Fruit fly (Drosophila melanogaster) whole organism, embryonic: ENCODE data around the gene Gyf.

Source experiments
- Antp ChIP-seq: fragments of 200-800 bp; sonication (Bioruptor generic); optimal IDR thresholded peaks from 3 replicates; lab custom pipeline; 2016; ENCODE audit warnings: missing biosample characterization, missing genetic modification characterization
- CG11456 ChIP-seq: fragments of 200-800 bp; sonication (Bioruptor generic); IDR thresholded peaks from 3 replicates; pipeline ENCODE4 v1.3.6; 2022; ENCODE audit warnings: missing biosample characterization, missing genetic modification characterization
- CG11504 ChIP-seq: fragments of 200-800 bp; sonication (Bioruptor generic); optimal IDR thresholded peaks from 3 replicates; lab custom pipeline; 2019; ENCODE audit warnings: missing biosample characterization, mild to moderate bottlenecking, missing genetic modification characterization, moderate library complexity
- CG13775 ChIP-seq: fragments of 200-800 bp; sonication (Bioruptor generic); optimal IDR thresholded peaks from 3 replicates; lab custom pipeline; 2017; ENCODE audit warnings: missing biosample characterization, mild to moderate bottlenecking, missing genetic modification characterization
- CG15601 ChIP-seq: fragments of 200-800 bp; sonication (Bioruptor generic); optimal IDR thresholded peaks from 3 replicates; lab custom pipeline; 2019; ENCODE audit warnings: missing biosample characterization, mild to moderate bottlenecking, missing genetic modification characterization, moderate library complexity
- CG17912 ChIP-seq: fragments of 200-800 bp; sonication (Bioruptor generic); optimal IDR thresholded peaks from 2 replicates; lab custom pipeline; 2018; ENCODE audit warnings: missing biosample characterization, mild to moderate bottlenecking, missing genetic modification characterization
- CG2199 ChIP-seq: fragments of 200-800 bp; sonication (Bioruptor generic); IDR thresholded peaks from 3 replicates; pipeline ENCODE4 v1.3.6; 2022; ENCODE audit warnings: missing biosample characterization, missing genetic modification characterization
- CG31224 ChIP-seq: fragments of 200-800 bp; sonication (Bioruptor generic); IDR thresholded peaks from 2 replicates; pipeline ENCODE4 v1.3.6; 2022; ENCODE audit warnings: missing biosample characterization, missing genetic modification characterization
- CG3163 ChIP-seq: fragments of 200-800 bp; sonication (Bioruptor generic); optimal IDR thresholded peaks from 3 replicates; lab custom pipeline; 2016; ENCODE audit warnings: missing biosample characterization, missing genetic modification characterization
- CG33557 ChIP-seq: fragments of 200-800 bp; sonication (Bioruptor generic); optimal IDR thresholded peaks from 2 replicates; lab custom pipeline; 2019; ENCODE audit warnings: missing biosample characterization, mild to moderate bottlenecking, missing genetic modification characterization, moderate library complexity
- CG3838 ChIP-seq: fragments of 200-800 bp; sonication (Bioruptor generic); optimal IDR thresholded peaks from 3 replicates; lab custom pipeline; 2016; ENCODE audit warnings: missing biosample characterization, missing genetic modification characterization
- CG5245 ChIP-seq: fragments of 200-800 bp; sonication (Bioruptor generic); optimal IDR thresholded peaks from 3 replicates; lab custom pipeline; 2016; ENCODE audit warnings: missing biosample characterization, missing genetic modification characterization
- CG6765 ChIP-seq: fragments of 200-800 bp; sonication (Bioruptor generic); optimal IDR thresholded peaks from 3 replicates; lab custom pipeline; 2017; ENCODE audit warnings: missing biosample characterization, mild to moderate bottlenecking, missing genetic modification characterization
- CoRest ChIP-seq: fragments of 200-800 bp; sonication (Bioruptor generic); optimal IDR thresholded peaks from 3 replicates; lab custom pipeline; 2018; ENCODE audit warnings: missing biosample characterization, mild to moderate bottlenecking, missing genetic modification characterization, moderate library complexity
- Elba2 ChIP-seq: fragments of 200-800 bp; sonication (Bioruptor generic); optimal IDR thresholded peaks from 3 replicates; lab custom pipeline; 2016; ENCODE audit warnings: missing biosample characterization, missing genetic modification characterization
- Ets65A ChIP-seq: fragments of 200-800 bp; sonication (Bioruptor generic); peaks from one replicate; lab custom pipeline; 2016; ENCODE audit warnings: missing biosample characterization, missing genetic modification characterization
- H15 ChIP-seq: fragments of 200-800 bp; sonication (Bioruptor generic); IDR thresholded peaks from 3 replicates; pipeline ENCODE4 v1.3.6; 2022; ENCODE audit warnings: missing biosample characterization, missing genetic modification characterization
- HHEX ChIP-seq: fragments of 200-800 bp; sonication (Bioruptor generic); optimal IDR thresholded peaks from 3 replicates; lab custom pipeline; 2017; ENCODE audit warnings: missing biosample characterization, mild to moderate bottlenecking, missing genetic modification characterization, missing genetic modification reagents
- HLH4C ChIP-seq: fragments of 200-800 bp; sonication (Bioruptor generic); IDR thresholded peaks from 3 replicates; pipeline ENCODE4 v1.3.6; 2022; ENCODE audit warnings: missing biosample characterization, missing genetic modification characterization; ENCODE audit not compliant: partially characterized antibody
- Jarid2 ChIP-seq: fragments of 200-800 bp; sonication (Bioruptor generic); optimal IDR thresholded peaks from 3 replicates; lab custom pipeline; 2017; ENCODE audit warnings: mild to moderate bottlenecking, missing biosample characterization, missing genetic modification reagents, missing genetic modification characterization
- Mrtf ChIP-seq: fragments of 200-800 bp; sonication (Bioruptor generic); IDR thresholded peaks from 3 replicates; pipeline ENCODE4 v1.3.6; 2022; ENCODE audit warnings: missing biosample characterization, missing genetic modification characterization
- Ssrp ChIP-seq: fragments of 200-800 bp; sonication (Bioruptor generic); optimal IDR thresholded peaks from 2 replicates; lab custom pipeline; 2018; ENCODE audit warnings: missing biosample characterization, mild to moderate bottlenecking, missing genetic modification characterization, moderate library complexity
- Taf1 ChIP-seq: fragments of 200-800 bp; sonication (Bioruptor generic); IDR thresholded peaks from 2 replicates; pipeline ENCODE4 v1.3.6; 2022; ENCODE audit warnings: missing biosample characterization, missing genetic modification characterization
- Vsx1 ChIP-seq: fragments of 200-800 bp; sonication (Bioruptor generic); optimal IDR thresholded peaks from 2 replicates; lab custom pipeline; 2017; ENCODE audit warnings: missing biosample characterization, mild to moderate bottlenecking, missing genetic modification characterization, missing genetic modification reagents
- Xrp1 ChIP-seq: fragments of 200-800 bp; sonication (Bioruptor generic); IDR thresholded peaks from 2 replicates; pipeline ENCODE4 v1.3.6; 2022; ENCODE audit warnings: missing biosample characterization, missing genetic modification characterization
- al ChIP-seq: fragments of 200-800 bp; sonication (Bioruptor generic); IDR thresholded peaks from 2 replicates; pipeline ENCODE4 v1.3.6; 2022; ENCODE audit warnings: missing biosample characterization, missing genetic modification characterization
- az2 ChIP-seq: fragments of 200-800 bp; sonication (Bioruptor generic); optimal IDR thresholded peaks from 3 replicates; lab custom pipeline; 2016; ENCODE audit warnings: missing biosample characterization, missing genetic modification characterization
- bbx ChIP-seq: fragments of 200-800 bp; sonication (Bioruptor generic); IDR thresholded peaks from 2 replicates; pipeline ENCODE4 v1.3.6; 2022; ENCODE audit warnings: missing biosample characterization, missing genetic modification characterization; ENCODE audit not compliant: partially characterized antibody
- bsh ChIP-seq, 2 experiments: fragments of 200-800 bp; sonication (Bioruptor generic); optimal IDR thresholded peaks; 2 replicates each; lab custom pipeline; 2017 to 2018; ENCODE audit warnings: mild to moderate bottlenecking in 2 of 2, missing biosample characterization in 2 of 2, missing genetic modification characterization in 2 of 2, moderate library complexity in 1 of 2
- cg ChIP-seq: fragments of 200-800 bp; sonication (Bioruptor generic); optimal IDR thresholded peaks from 3 replicates; lab custom pipeline; 2019; ENCODE audit warnings: missing biosample characterization, mild to moderate bottlenecking, missing genetic modification characterization, moderate library complexity
- ems ChIP-seq: fragments of 200-800 bp; sonication (Bioruptor generic); optimal IDR thresholded peaks from 3 replicates; lab custom pipeline; 2016; ENCODE audit warnings: missing biosample characterization, missing genetic modification characterization
- fd3F ChIP-seq: fragments of 200-800 bp; sonication (Bioruptor generic); optimal IDR thresholded peaks from 2 replicates; lab custom pipeline; 2018; ENCODE audit warnings: missing biosample characterization, mild to moderate bottlenecking, missing genetic modification characterization, moderate library complexity
- lmd ChIP-seq: fragments of 200-800 bp; sonication (Bioruptor generic); IDR thresholded peaks from 2 replicates; pipeline ENCODE4 v1.3.6; 2022; ENCODE audit warnings: missing biosample characterization, missing genetic modification characterization
- nom ChIP-seq: fragments of 200-800 bp; sonication (Bioruptor generic); optimal IDR thresholded peaks from 2 replicates; lab custom pipeline; 2017; ENCODE audit warnings: missing biosample characterization, missing genetic modification characterization, mild to moderate bottlenecking, moderate library complexity, missing genetic modification reagents
- run ChIP-seq: fragments of 200-800 bp; sonication (Bioruptor generic); optimal IDR thresholded peaks from 3 replicates; lab custom pipeline; 2018; ENCODE audit warnings: missing biosample characterization, mild to moderate bottlenecking, missing genetic modification characterization
- sens ChIP-seq: fragments of 200-800 bp; sonication (Bioruptor generic); peaks from one replicate; lab custom pipeline; 2016; ENCODE audit warnings: missing biosample characterization, missing genetic modification characterization
- ssp ChIP-seq: fragments of 200-800 bp; sonication (Bioruptor generic); IDR thresholded peaks from 2 replicates; pipeline ENCODE4 v1.3.6; 2022; ENCODE audit warnings: missing biosample characterization, missing genetic modification characterization
- stwl ChIP-seq: fragments of 200-800 bp; sonication (Bioruptor generic); optimal IDR thresholded peaks from 3 replicates; lab custom pipeline; 2018; ENCODE audit warnings: missing biosample characterization, mild to moderate bottlenecking, missing genetic modification characterization, moderate library complexity
- toy ChIP-seq: fragments of 200-800 bp; sonication (Bioruptor generic); IDR thresholded peaks from 2 replicates; pipeline ENCODE4 v1.3.6; 2022; ENCODE audit warnings: missing biosample characterization, missing genetic modification characterization

The Gyf gene

DNA sequence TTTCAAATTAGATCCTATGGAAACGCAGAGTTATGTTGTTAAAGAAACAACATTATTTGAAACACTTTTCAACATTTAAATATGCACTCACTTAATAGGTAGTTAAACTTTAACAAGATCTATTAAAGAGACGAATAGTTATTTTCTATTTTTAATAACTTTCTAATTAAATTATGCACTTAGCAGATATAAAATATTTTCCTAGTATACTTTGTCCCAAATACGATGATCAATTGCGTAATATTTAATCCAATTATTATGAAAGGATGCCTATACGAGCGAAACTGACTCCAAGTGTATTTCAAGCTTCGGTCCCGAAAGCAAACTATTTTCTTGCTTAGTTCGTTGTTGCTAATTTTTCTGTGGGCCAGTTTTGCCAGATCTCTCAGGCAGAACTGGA, 35.0 kb downstream of the Gyf start (continued):
- TF ChIP-seq CG11504 (tag; lab: Kevin White, UChicago): no peak
- TF ChIP-seq, all 482 proteins: peak for 0

DNA sequence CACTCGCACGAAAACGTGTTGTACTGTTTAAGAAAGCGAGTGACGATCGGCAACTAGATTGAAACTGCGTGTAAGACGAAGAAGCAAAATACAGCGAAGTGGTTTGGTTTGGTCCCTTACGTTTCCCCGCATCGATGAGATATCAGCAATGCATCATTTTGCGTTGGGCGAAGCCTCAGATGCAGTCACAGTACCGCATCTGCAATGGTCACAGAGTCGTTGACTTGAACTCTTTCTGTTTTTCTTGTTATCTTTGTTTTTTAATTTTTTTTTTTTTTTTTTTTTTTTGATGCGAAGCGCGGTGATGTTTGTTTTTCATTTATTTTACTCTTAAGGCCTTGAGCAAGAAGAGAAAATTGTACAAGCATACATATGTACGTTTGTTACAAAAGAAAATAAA, 37.0 kb downstream of the Gyf start:
- TF ChIP-seq Ets65A (GFP tag; lab: Kevin White, UChicago) (peak; percentile 51), CG31224 (GFP tag; lab: Robert Waterston, UW) (no peak), CoRest (no peak), CG2199 (GFP tag; lab: Robert Waterston, UW) (peak; percentile 88), HLH4C (GFP tag; lab: Robert Waterston, UW) (0 out of 3 replicates have a peak, but pooled peaks have one; percentile 17), Ssrp (tag; lab: Kevin White, UChicago) (no peak), nom (peak; percentile 69), al (GFP tag; lab: Robert Waterston, UW) (no peak), bsh (GFP tag; optimal IDR thresholded peaks at IDR 0.05; lab: Kevin White, UChicago) (peak in 1 of 2 experiments; percentile 68), ssp (GFP tag; lab: Robert Waterston, UW) (no peak)

DNA sequence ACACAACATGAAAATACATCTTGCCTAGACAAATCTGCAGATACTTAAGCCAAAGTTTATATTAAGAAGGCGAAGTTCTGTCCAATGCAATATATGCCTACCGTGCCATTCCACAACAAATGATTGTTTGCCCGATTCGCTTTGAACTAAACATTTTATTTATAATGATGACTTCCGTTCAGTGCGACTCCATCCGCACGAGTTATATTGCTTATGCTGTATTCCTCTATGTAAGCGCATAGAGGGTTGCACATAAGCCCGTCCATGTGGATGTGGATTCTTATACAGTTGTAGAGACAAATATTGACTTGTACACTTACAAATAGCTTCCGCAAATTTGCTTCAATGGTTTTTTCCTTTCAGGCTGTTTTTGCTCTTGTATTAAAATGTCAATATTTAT, 42.8 kb downstream of the Gyf start:
- TF ChIP-seq CG2199 (GFP tag; lab: Robert Waterston, UW) (peak; percentile 99), fd3F (GFP tag; lab: Kevin White, UChicago) (no peak), sens (GFP tag; lab: Kevin White, UChicago) (peak; percentile 23)
- TF ChIP-seq, all 482 proteins: peak for 2

DNA sequence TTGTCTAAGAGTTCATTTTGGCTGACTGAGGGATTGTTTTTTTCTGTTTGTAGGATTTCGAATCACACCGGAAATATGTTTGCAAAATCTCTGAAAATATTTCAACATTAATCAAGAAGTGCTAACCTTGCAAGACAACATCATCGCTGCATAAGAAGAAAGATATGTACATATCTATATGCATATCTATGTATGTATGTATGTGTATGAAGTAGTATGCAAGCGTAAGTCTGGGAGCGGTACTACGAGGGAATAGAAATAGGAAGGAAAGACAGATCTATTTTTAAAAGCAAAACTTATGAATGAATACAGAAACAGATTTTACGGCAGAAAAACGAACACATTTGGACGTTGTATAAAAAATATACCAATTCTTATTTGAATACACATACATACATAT, 49.0 kb downstream of the Gyf start:
- TF ChIP-seq lmd (GFP tag; lab: Robert Waterston, UW) (no peak), Elba2 (peak; percentile 75), CG2199 (GFP tag; lab: Robert Waterston, UW) (peak; percentile 80), Taf1 (GFP tag; lab: Robert Waterston, UW) (no peak), Vsx1 (GFP tag; lab: Kevin White, UChicago) (no peak), cg (GFP tag; lab: Kevin White, UChicago) (peak; percentile 42), Xrp1 (no peak), bbx (GFP tag; lab: Robert Waterston, UW) (no peak), CG5245 (no peak), Antp (GFP tag; lab: Kevin White, UChicago) (no peak), Jarid2 (GFP tag; lab: Kevin White, UChicago) (no peak), CG11456 (GFP tag; lab: Robert Waterston, UW) (no peak), H15 (GFP tag; lab: Robert Waterston, UW) (no peak), CG33557 (GFP tag; lab: Kevin White, UChicago) (no peak), ems (GFP tag; lab: Kevin White, UChicago) (no peak), CG15601 (no peak), toy (GFP tag; lab: Robert Waterston, UW) (no peak), run (tag; lab: Kevin White, UChicago) (no peak), az2 (GFP tag; lab: Kevin White, UChicago) (no peak), stwl (tag; lab: Kevin White, UChicago) (no peak), CG3163 (no peak), CG6765 (GFP tag; lab: Kevin White, UChicago) (no peak), Mrtf (GFP tag; lab: Robert Waterston, UW) (no peak), HHEX (GFP tag; lab: Kevin White, UChicago) (no peak), CG13775 (GFP tag; lab: Kevin White, UChicago) (no peak), CG3838 (GFP tag; lab: Kevin White, UChicago) (no peak), CG17912 (GFP tag; lab: Kevin White, UChicago) (no peak)
